Worm (Caenorhabditis elegans): ENCODE measurements around the gene hmit-1.2.

DNA sequence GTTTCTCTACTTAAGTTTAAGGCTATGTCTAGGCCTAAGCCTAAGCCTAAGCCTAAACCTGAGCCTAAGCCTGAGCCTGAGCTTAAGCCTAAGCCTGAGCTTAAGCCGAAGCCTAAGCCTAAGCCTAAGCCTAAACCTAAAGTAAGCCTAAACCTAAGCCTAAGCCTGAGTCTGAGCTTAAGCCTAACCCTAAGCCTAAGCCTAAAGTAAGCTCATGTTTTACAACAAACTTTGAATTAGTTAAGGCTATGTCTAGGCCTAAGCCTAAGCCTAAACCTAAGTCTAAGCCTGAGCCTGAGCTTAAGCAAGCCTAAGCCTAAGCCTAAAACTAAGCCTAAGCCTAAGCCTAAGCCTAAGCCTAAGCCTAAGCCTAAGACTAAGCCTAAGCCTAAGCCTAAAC lies 41.1 kb downstream of the hmit-1.2 start:
- TF ChIP-seq ceh-16 (tag; optimal IDR thresholded peaks at IDR 0.05), result no peak
- TF ChIP-seq lin-39 (tag; optimal IDR thresholded peaks at IDR 0.05), result no peak
- TF ChIP-seq zag-1 (tag; optimal IDR thresholded peaks at IDR 0.05), result no peak
